Fruit fly (Drosophila melanogaster) Kc167 (cell line): Measurements from ENCODE around the gene Sry-delta.

Experiments
- Myc ChIP-seq: fragments of >200 bp; optimal IDR thresholded peaks from 2 replicates; lab custom pipeline; 2017; ENCODE audit warnings: missing external identifiers
- Sin3A ChIP-seq: fragments of >200 bp; optimal IDR thresholded peaks from 2 replicates; lab custom pipeline; 2018; ENCODE audit warnings: missing external identifiers
- h ChIP-seq: fragments of >200 bp; optimal IDR thresholded peaks from 3 replicates; lab custom pipeline; 2018; ENCODE audit warnings: missing external identifiers
- insv ChIP-seq: fragments of >200 bp; optimal IDR thresholded peaks from 3 replicates; lab custom pipeline; 2018; ENCODE audit warnings: missing external identifiers
- psq ChIP-seq: fragments of >200 bp; optimal IDR thresholded peaks from 2 replicates; lab custom pipeline; 2017; ENCODE audit warnings: missing external identifiers

- TF ChIP-seq Myc (lab: Kevin White, UChicago) (no peak), insv (lab: Kevin White, UChicago) (no peak), h (lab: Kevin White, UChicago) (no peak), psq (lab: Kevin White, UChicago) (no peak), Sin3A (lab: Kevin White, UChicago) (no peak)
Measured at dm6 chr3R:30092700-30093044, 49.5 kb downstream of the Sry-delta start.
